Worm (Caenorhabditis elegans) whole organism, early embryonic: ENCODE data around the gene C07E3.10.
A peak's percentile ranks its signal among the peaks of the same experiment; 100 is the strongest.

Experiments used
- B0310.2 ChIP-seq: sonication (generic microtip); optimal IDR thresholded peaks from 2 replicates; lab custom pipeline; 2016; ENCODE audit warnings: mild to moderate bottlenecking, missing genetic modification characterization, missing compliant biosample characterization
- F13C5.2 ChIP-seq: sonication (generic microtip); optimal IDR thresholded peaks from 2 replicates; lab custom pipeline; 2017; ENCODE audit warnings: mild to moderate bottlenecking, missing genetic modification characterization, inconsistent platforms, missing compliant biosample characterization
- aly-1 ChIP-seq: sonication (generic microtip); optimal IDR thresholded peaks from 2 replicates; lab custom pipeline; 2016; ENCODE audit warnings: missing genetic modification characterization, missing compliant biosample characterization
- ama-1 ChIP-seq: fragments of 150-350 bp; optimal IDR thresholded peaks from 2 replicates; lab custom pipeline; 2014
- ceh-13 ChIP-seq: fragments of 200-800 bp; sonication (Bioruptor generic); optimal IDR thresholded peaks from 2 replicates; lab custom pipeline; 2018; ENCODE audit warnings: mild to moderate bottlenecking, missing genetic modification characterization, missing compliant biosample characterization
- ceh-36 ChIP-seq: sonication (generic microtip); optimal IDR thresholded peaks from 2 replicates; lab custom pipeline; 2016; ENCODE audit warnings: missing genetic modification characterization, inconsistent platforms, missing compliant biosample characterization
- ets-7 ChIP-seq: sonication (generic microtip); optimal IDR thresholded peaks from 2 replicates; lab custom pipeline; 2016; ENCODE audit warnings: missing genotype, missing genetic modification characterization, missing compliant biosample characterization
- flt-1 ChIP-seq: fragments of 200-800 bp; sonication (Bioruptor generic); IDR thresholded peaks from 2 replicates; pipeline ENCODE4 v1.3.6; 2022; ENCODE audit warnings: missing genetic modification characterization, missing compliant biosample characterization
- hmbx-1 ChIP-seq: sonication (generic microtip); optimal IDR thresholded peaks from 2 replicates; lab custom pipeline; 2016; ENCODE audit warnings: mild to moderate bottlenecking, missing genetic modification characterization, missing compliant biosample characterization
- hmg-4 ChIP-seq: fragments of 200-800 bp; sonication (Bioruptor generic); optimal IDR thresholded peaks from 2 replicates; lab custom pipeline; 2018; ENCODE audit warnings: mild to moderate bottlenecking, missing genetic modification characterization, missing compliant biosample characterization
- hnd-1 ChIP-seq: sonication (generic microtip); optimal IDR thresholded peaks from 2 replicates; lab custom pipeline; 2016; ENCODE audit warnings: missing genetic modification characterization, missing compliant biosample characterization
- pes-1 ChIP-seq: fragments of 200-800 bp; sonication (Bioruptor generic); IDR thresholded peaks from 2 replicates; pipeline ENCODE4 v1.3.6; 2022; ENCODE audit warnings: missing genetic modification reagents, missing genetic modification characterization, missing compliant biosample characterization
- scrt-1 ChIP-seq: fragments of 200-800 bp; sonication (Bioruptor generic); IDR thresholded peaks from 2 replicates; pipeline ENCODE4 v1.3.6; 2022; ENCODE audit warnings: missing genetic modification characterization, missing compliant biosample characterization
- sea-1 ChIP-seq: fragments of 200-800 bp; sonication (Bioruptor generic); conservative IDR thresholded peaks from 2 replicates; pipeline ENCODE4 v1.3.6; 2022; ENCODE audit warnings: missing genetic modification characterization, missing compliant biosample characterization
- tbx-11 ChIP-seq: fragments of 200-800 bp; sonication (Bioruptor generic); IDR thresholded peaks from 2 replicates; pipeline ENCODE4 v1.3.6; 2022; ENCODE audit warnings: missing genetic modification characterization, missing compliant biosample characterization
- tbx-37 ChIP-seq: fragments of 200-800 bp; sonication (Bioruptor generic); conservative IDR thresholded peaks from 2 replicates; pipeline ENCODE4 v1.3.6; 2022; ENCODE audit warnings: missing genetic modification reagents, missing genetic modification characterization, missing compliant biosample characterization
- tra-4 ChIP-seq: sonication (generic microtip); optimal IDR thresholded peaks from 2 replicates; lab custom pipeline; 2017; ENCODE audit warnings: missing genetic modification characterization, missing compliant biosample characterization

Gene C07E3.10

ce11 chrII:10384680-10385383, 38.7 kb downstream of the C07E3.10 start, which contains the start of gene ztf-27:
ztf-27 (plus strand) TSS chrII:10385333.
- TF ChIP-seq hmg-4 (GFP tag; lab: Kevin White, UChicago) (peak; percentile 33), hmbx-1 (tag; lab: Kevin White, UChicago) (no peak)

- no peak for TF ChIP-seq ama-1 (lab: Kevin White, UChicago)
- peak; percentile 91 for TF ChIP-seq F13C5.2 (tag; lab: Kevin White, UChicago)
- no peak for TF ChIP-seq tra-4 (tag; lab: Kevin White, UChicago)
- TF ChIP-seq ceh-36 (tag; lab: Kevin White, UChicago) = peak; percentile 20
- peak; percentile 47 for TF ChIP-seq ceh-13 (GFP tag; lab: Kevin White, UChicago)
- peak; percentile 50; the same call in 1 of the 2 replicates for TF ChIP-seq flt-1 (GFP tag; lab: Robert Waterston, UW)
- TF ChIP-seq pes-1 (GFP tag; lab: Robert Waterston, UW) = peak; percentile 76
- TF ChIP-seq hmg-4 (GFP tag; lab: Kevin White, UChicago) = peak; percentile 20
- TF ChIP-seq B0310.2 = peak; percentile 61
- TF ChIP-seq ets-7 (tag; lab: Kevin White, UChicago) = no peak
- 0 out of 2 replicates have a peak, but pooled peaks have one; percentile 25 for TF ChIP-seq scrt-1
- TF ChIP-seq sea-1 = peak; percentile 74; the same call in 1 of the 2 replicates
- no peak for TF ChIP-seq tbx-37 (GFP tag; lab: Robert Waterston, UW)
- peak; percentile 72 for TF ChIP-seq tbx-11 (GFP tag; lab: Robert Waterston, UW)
- TF ChIP-seq aly-1 (tag; lab: Kevin White, UChicago) = no peak
- TF ChIP-seq hnd-1 (tag; lab: Kevin White, UChicago) = peak; percentile 31
- TF ChIP-seq hmbx-1 (tag; lab: Kevin White, UChicago) = peak; percentile 51
Measured at ce11 chrII:10388041-10388706, 42.0 kb downstream of the C07E3.10 start.

ce11 chrII:10389038-10389437, 42.9 kb downstream of the C07E3.10 start:
- no peak for TF ChIP-seq aly-1 (tag; lab: Kevin White, UChicago)
- no peak for TF ChIP-seq ceh-13 (GFP tag; lab: Kevin White, UChicago)
- no peak for TF ChIP-seq hmg-4 (GFP tag; lab: Kevin White, UChicago)
- TF ChIP-seq scrt-1 = no peak
- no peak for TF ChIP-seq ceh-36 (tag; lab: Kevin White, UChicago)
- TF ChIP-seq ets-7 (tag; lab: Kevin White, UChicago) = no peak
- TF ChIP-seq F13C5.2 (tag; lab: Kevin White, UChicago) = no peak
- no peak for TF ChIP-seq hmbx-1 (tag; lab: Kevin White, UChicago)
- TF ChIP-seq sea-1 = no peak

ce11 chrII:10389776-10390175, 43.6 kb downstream of the C07E3.10 start:
- no peak for TF ChIP-seq sea-1
- no peak for TF ChIP-seq ama-1 (lab: Kevin White, UChicago)
- TF ChIP-seq tra-4 (tag; lab: Kevin White, UChicago) = no peak
- TF ChIP-seq tbx-11 (GFP tag; lab: Robert Waterston, UW) = no peak
- TF ChIP-seq flt-1 (GFP tag; lab: Robert Waterston, UW) = no peak
- no peak for TF ChIP-seq aly-1 (tag; lab: Kevin White, UChicago)
- TF ChIP-seq scrt-1 = no peak
- TF ChIP-seq B0310.2 = no peak
- no peak for TF ChIP-seq hmbx-1 (tag; lab: Kevin White, UChicago)
- no peak for TF ChIP-seq ets-7 (tag; lab: Kevin White, UChicago)
- no peak for TF ChIP-seq hnd-1 (tag; lab: Kevin White, UChicago)
- TF ChIP-seq tbx-37 (GFP tag; lab: Robert Waterston, UW) = no peak

ce11 chrII:10390250-10390821, 44.2 kb downstream of the C07E3.10 start:
- no peak for TF ChIP-seq B0310.2
- no peak for TF ChIP-seq tra-4 (tag; lab: Kevin White, UChicago)
- no peak for TF ChIP-seq ama-1 (lab: Kevin White, UChicago)
- no peak for TF ChIP-seq aly-1 (tag; lab: Kevin White, UChicago)
- TF ChIP-seq tbx-37 (GFP tag; lab: Robert Waterston, UW) = no peak
- no peak for TF ChIP-seq scrt-1
- TF ChIP-seq ets-7 (tag; lab: Kevin White, UChicago) = no peak
- no peak for TF ChIP-seq flt-1 (GFP tag; lab: Robert Waterston, UW)
- no peak for TF ChIP-seq sea-1
- no peak for TF ChIP-seq hnd-1 (tag; lab: Kevin White, UChicago)

ce11 chrII:10390854-10391253, 44.7 kb downstream of the C07E3.10 start, which contains the start of the genes T09F3.2 and T09F3.7:
T09F3.2 (plus strand) TSS chrII:10391154.
T09F3.7 (plus strand) TSS chrII:10391168.
- no peak for TF ChIP-seq scrt-1
